Fruit fly (Drosophila melanogaster) whole organism, wandering third instar larva: ENCODE results near the gene iav.

ENCODE experiments used
- CG32264 ChIP-seq: fragments of 200-800 bp; sonication (Bioruptor generic); optimal IDR thresholded peaks from 2 replicates; lab custom pipeline; 2016; ENCODE audit warnings: missing biosample characterization, missing genetic modification characterization
- CG9705 ChIP-seq: fragments of 200-800 bp; sonication (Bioruptor generic); optimal IDR thresholded peaks from 2 replicates; lab custom pipeline; 2018; ENCODE audit warnings: missing biosample characterization, mild to moderate bottlenecking, missing genetic modification characterization
- GATAd ChIP-seq: sonication (Bioruptor generic); optimal IDR thresholded peaks from 2 replicates; lab custom pipeline; 2016; ENCODE audit warnings: missing biosample characterization, missing genetic modification characterization
- Hr78 ChIP-seq: fragments of >200 bp; optimal IDR thresholded peaks from 2 replicates; lab custom pipeline; 2017; ENCODE audit warnings: missing biosample characterization, missing genetic modification characterization
- Myc ChIP-seq: fragments of >200 bp; optimal IDR thresholded peaks from 2 replicates; lab custom pipeline; 2017
- Sp1 ChIP-seq: fragments of 200-800 bp; sonication (Bioruptor generic); optimal IDR thresholded peaks from 3 replicates; lab custom pipeline; 2019; ENCODE audit warnings: missing biosample characterization, mild to moderate bottlenecking, missing genetic modification characterization, moderate library complexity
- Vsx2 ChIP-seq: fragments of 200-300, 225-300 bp; sonication (Bioruptor generic); optimal IDR thresholded peaks from 2 replicates; lab custom pipeline; 2018; ENCODE audit warnings: missing biosample characterization, missing genetic modification characterization; ENCODE audit not compliant: partially characterized antibody
- br ChIP-seq: fragments of 200-800 bp; sonication (Bioruptor generic); optimal IDR thresholded peaks from 2 replicates; lab custom pipeline; 2016; ENCODE audit warnings: missing biosample characterization, missing genetic modification characterization
- dsf ChIP-seq: sonication (Bioruptor generic); optimal IDR thresholded peaks from 2 replicates; lab custom pipeline; 2016; ENCODE audit warnings: missing biosample characterization, missing genetic modification characterization, borderline replicate concordance
- h ChIP-seq: fragments of 200-800 bp; sonication (Bioruptor generic); optimal IDR thresholded peaks from 3 replicates; lab custom pipeline; 2016; ENCODE audit warnings: missing biosample characterization, mild to moderate bottlenecking, missing genetic modification characterization
- pan ChIP-seq: fragments of >200 bp; optimal IDR thresholded peaks from 2 replicates; lab custom pipeline; 2017
- psq ChIP-seq: fragments of 200-800 bp; sonication (Bioruptor generic); optimal IDR thresholded peaks from 3 replicates; lab custom pipeline; 2017; ENCODE audit warnings: missing biosample characterization, mild to moderate bottlenecking, missing genetic modification characterization, moderate library complexity
- rgr ChIP-seq: fragments of 200-800 bp; sonication (Bioruptor generic); optimal IDR thresholded peaks from 3 replicates; lab custom pipeline; 2016; ENCODE audit warnings: missing biosample characterization, mild to moderate bottlenecking, missing genetic modification characterization
- sv ChIP-seq: fragments of 200-800 bp; sonication (Bioruptor generic); optimal IDR thresholded peaks from 3 replicates; lab custom pipeline; 2016; ENCODE audit warnings: missing biosample characterization, missing genetic modification characterization

- TF ChIP-seq pan (lab: Kevin White, UChicago), result no peak
- no peak for TF ChIP-seq sv (GFP tag; lab: Kevin White, UChicago)
- TF ChIP-seq CG9705 (GFP tag; lab: Kevin White, UChicago), result no peak
- TF ChIP-seq Vsx2 (GFP tag; lab: Kevin White, UChicago), result no peak
- no peak for TF ChIP-seq Hr78
- no peak for TF ChIP-seq GATAd
- no peak for TF ChIP-seq h (GFP tag; lab: Kevin White, UChicago)
- TF ChIP-seq Sp1 (GFP tag; lab: Kevin White, UChicago), result no peak
- TF ChIP-seq psq, result no peak
- no peak for TF ChIP-seq br (GFP tag; lab: Kevin White, UChicago)
- TF ChIP-seq rgr, result no peak
- no peak for TF ChIP-seq dsf (GFP tag; lab: Kevin White, UChicago)
- no peak for TF ChIP-seq CG32264 (GFP tag; lab: Kevin White, UChicago)
- TF ChIP-seq Myc (lab: Kevin White, UChicago), result no peak
Measured at dm6 chrX:6857269-6857668, 43.5 kb downstream of the iav start.
